Worm (Caenorhabditis elegans): ENCODE measurements around the gene C38D4.10.
A peak's percentile ranks its signal among the peaks of the same experiment; 100 is the strongest.

Gene C38D4.10

ce11 chrIII:4796039-4796438 is 13.7 kb downstream of the C38D4.10 start:
- TF ChIP-seq unc-62 (GFP tag; optimal IDR thresholded peaks at IDR 0.05 in 1 of 2) (peak in 1 of 2 experiments; percentile 98), unc-62 (tag; optimal IDR thresholded peaks at IDR 0.05) (no peak), mxl-3 (GFP tag; optimal IDR thresholded peaks at IDR 0.05) (peak; percentile 85), dpl-1 (GFP tag; optimal IDR thresholded peaks at IDR 0.05) (peak; percentile 62), saeg-2 (GFP tag; IDR thresholded peaks at IDR 0.05) (no peak), unc-130 (GFP tag; optimal IDR thresholded peaks at IDR 0.05) (no peak), aha-1 (tag) (peak; percentile 7), mes-2 (tag; optimal IDR thresholded peaks at IDR 0.05; ENCODE audit: poor library complexity, severe bottlenecking) (peak; percentile 85), nhr-41 (GFP tag; IDR thresholded peaks at IDR 0.05) (no peak), nhr-102 (tag; optimal IDR thresholded peaks at IDR 0.05) (peak; percentile 24), dmd-6 (GFP tag; IDR thresholded peaks at IDR 0.05) (peak; percentile 62), unc-39 (tag; optimal IDR thresholded peaks at IDR 0.05) (no peak), lin-38 (GFP tag; IDR thresholded peaks at IDR 0.05) (peak; percentile 60), nhr-25 (tag; optimal IDR thresholded peaks at IDR 0.05; ENCODE audit: borderline replicate concordance, insufficient read depth) (peak; percentile 37), vab-7 (GFP tag; IDR thresholded peaks at IDR 0.05) (no peak), fos-1 (tag; optimal IDR thresholded peaks at IDR 0.05) (peak; percentile 77), skn-1 (tag; optimal IDR thresholded peaks at IDR 0.05) (no peak), arid-1 (GFP tag; conservative IDR thresholded peaks at IDR 0.05) (no peak), F44E2.7 (GFP tag; IDR thresholded peaks at IDR 0.05) (no peak), fkh-10 (GFP tag; optimal IDR thresholded peaks at IDR 0.05) (peak; percentile 41), Y105C5A.15 (GFP tag; IDR thresholded peaks at IDR 0.05) (0 out of 2 replicates have a peak, but pooled peaks have one; percentile 6), spr-1 (tag; optimal IDR thresholded peaks at IDR 0.05) (peak; percentile 1), rbr-2 (tag; optimal IDR thresholded peaks at IDR 0.05) (peak; percentile 75), ama-1 (optimal IDR thresholded peaks at IDR 0.05) (peak; percentile 9), lsy-2 (tag; optimal IDR thresholded peaks at IDR 0.05) (peak; percentile 57 to 80), set-16 (GFP tag; IDR thresholded peaks at IDR 0.05) (no peak), hmg-1.1 (GFP tag; IDR thresholded peaks at IDR 0.05) (peak; percentile 81), lin-1 (GFP tag; IDR thresholded peaks at IDR 0.05) (0 out of 2 replicates have a peak, but pooled peaks have one; percentile 35), snpc-4 (tag; optimal IDR thresholded peaks at IDR 0.05) (no peak), pha-4 (GFP tag; IDR thresholded peaks at IDR 0.05) (0 out of 2 replicates have a peak, but pooled peaks have one; percentile 50), pha-4 (tag; optimal IDR thresholded peaks at IDR 0.05) (peak; percentile 64), mdt-29 (GFP tag; IDR thresholded peaks at IDR 0.05) (peak; percentile 17; the same call in 1 of the 2 replicates), hif-1 (tag; optimal IDR thresholded peaks at IDR 0.05) (peak in 1 of 2 experiments; percentile 64), nhr-11 (tag; optimal IDR thresholded peaks at IDR 0.05) (peak; percentile 13), nhr-6 (tag; optimal IDR thresholded peaks at IDR 0.05) (peak; percentile 87), F10B5.3 (tag; optimal IDR thresholded peaks at IDR 0.05) (peak; percentile 10), ceh-28 (tag; optimal IDR thresholded peaks at IDR 0.05) (peak; percentile 6), nhr-77 (tag; optimal IDR thresholded peaks at IDR 0.05) (peak; percentile 46), aly-2 (tag; optimal IDR thresholded peaks at IDR 0.05) (no peak), jun-1 (tag; optimal IDR thresholded peaks at IDR 0.05) (peak; percentile 79), hlh-11 (tag; optimal IDR thresholded peaks at IDR 0.05) (peak; percentile 93), daf-19 (GFP tag; conservative IDR thresholded peaks at IDR 0.05) (0 out of 2 replicates have a peak, but pooled peaks have one; percentile 39), dve-1 (tag; optimal IDR thresholded peaks at IDR 0.05; ENCODE audit: insufficient read depth) (peak; percentile 86), hlh-30 (tag; optimal IDR thresholded peaks at IDR 0.05; ENCODE audit: insufficient read depth) (peak; percentile 94), madf-9 (GFP tag; conservative IDR thresholded peaks at IDR 0.05) (0 out of 2 replicates have a peak, but pooled peaks have one; percentile 20), T26A8.4 (GFP tag; IDR thresholded peaks at IDR 0.05) (peak; percentile 67), pqm-1 (tag; optimal IDR thresholded peaks at IDR 0.05) (peak; percentile 57), Y48G9A.11 (GFP tag; IDR thresholded peaks at IDR 0.05) (no peak), ctbp-1 (GFP tag; IDR thresholded peaks at IDR 0.05) (peak; percentile 25; the same call in 1 of the 2 replicates), ceh-62 (tag; optimal IDR thresholded peaks at IDR 0.05) (no peak), mep-1 (tag; optimal IDR thresholded peaks at IDR 0.05) (peak; percentile 86)
